Worm (Caenorhabditis elegans) whole organism, L4/young adult: ENCODE measurements around the gene ruvb-1.

Source experiments
- dao-5 ChIP-seq: sonication (generic microtip); optimal IDR thresholded peaks from 2 replicates; lab custom pipeline; 2016; ENCODE audit warnings: missing genotype, missing genetic modification characterization, moderate library complexity, missing compliant biosample characterization
- him-1 ChIP-seq: sonication (generic microtip); optimal IDR thresholded peaks from 2 replicates; lab custom pipeline; 2016; ENCODE audit warnings: missing genotype, missing genetic modification reagents, missing genetic modification characterization, missing compliant biosample characterization

DNA sequence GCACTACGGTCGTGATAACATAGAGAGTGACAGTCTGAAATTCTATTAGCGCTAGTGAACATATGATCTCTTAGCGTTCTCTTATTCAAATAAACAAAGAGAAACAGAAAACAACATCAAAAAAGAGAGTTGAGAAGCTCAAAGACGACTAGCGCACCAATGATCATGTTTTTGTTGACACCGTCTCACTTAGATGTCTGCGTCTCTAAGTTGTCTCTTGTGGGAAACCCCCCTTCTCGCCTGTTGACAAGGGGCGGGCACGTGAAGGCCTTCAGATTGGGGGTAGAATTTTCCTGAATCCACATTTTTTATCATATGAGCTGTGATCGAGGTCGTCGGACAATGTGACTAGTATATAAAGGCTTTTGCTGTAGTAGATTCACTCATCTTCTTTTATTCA is 39.3 kb upstream of the ruvb-1 start:
- TF ChIP-seq dao-5 (tag; lab: Kevin White, UChicago) (no peak), him-1 (tag; lab: Kevin White, UChicago) (no peak)
